ENCODE assay signal across 5 fruit fly cellular contexts in the genomic region with DNA sequence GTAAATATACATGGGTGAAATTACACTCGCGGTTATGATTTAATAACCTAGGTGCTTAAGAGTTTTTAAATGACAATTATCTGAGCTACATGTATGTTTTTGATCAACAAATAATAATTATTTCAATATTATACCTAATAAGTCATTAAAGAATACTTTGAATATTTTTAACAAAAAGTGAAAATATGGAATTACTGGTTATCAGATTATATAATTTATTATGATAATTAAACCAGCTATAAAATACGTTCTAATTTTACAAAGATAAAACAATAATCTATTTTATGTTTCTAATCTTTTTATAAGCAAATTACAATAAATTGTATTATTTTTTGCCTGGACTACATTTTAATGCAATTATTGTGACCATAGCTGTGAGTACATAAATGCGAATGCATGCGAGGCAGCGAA.
A peak's percentile ranks its signal among the peaks of the same experiment; 100 is the strongest.
TF ChIP-seq lines count a peak whose summit lies in the region.

No protein-coding gene starts in this region.

- no peak for TF ChIP-seq CTCF in whole organism, embryonic (GFP tag; optimal IDR thresholded peaks at IDR 0.05; lab: Kevin White, UChicago)

TF ChIP-seq in whole organism, adult, 20 proteins besides CTCF, POLR2A, EP300 and RAD21:
- no peak for TF ChIP-seq Hr96 (GFP tag; optimal IDR thresholded peaks at IDR 0.05; lab: Kevin White, UChicago)
- peak; percentile 66 for TF ChIP-seq CG14711 (tag; optimal IDR thresholded peaks at IDR 0.05; lab: Kevin White, UChicago)
- peak; percentile 71 for TF ChIP-seq bab1 (GFP tag; optimal IDR thresholded peaks at IDR 0.05; lab: Kevin White, UChicago)
- TF ChIP-seq CG7101 (tag; optimal IDR thresholded peaks at IDR 0.05; lab: Kevin White, UChicago), result peak; percentile 48

TF ChIP-seq in whole organism, embryonic, 481 proteins besides CTCF, POLR2A, EP300 and RAD21:
- peak; percentile 17 for TF ChIP-seq phol (tag; optimal IDR thresholded peaks at IDR 0.05; lab: Kevin White, UChicago)
- no peak for TF ChIP-seq CG13775 (GFP tag; optimal IDR thresholded peaks at IDR 0.05; lab: Kevin White, UChicago)
- TF ChIP-seq CG18262 (tag; optimal IDR thresholded peaks at IDR 0.05; lab: Kevin White, UChicago), result peak; percentile 27
- no peak for TF ChIP-seq CG4424 (GFP tag; optimal IDR thresholded peaks at IDR 0.05; lab: Kevin White, UChicago)
- TF ChIP-seq CG11504 (tag; optimal IDR thresholded peaks at IDR 0.05; lab: Kevin White, UChicago), result peak; percentile 34
- no peak for TF ChIP-seq Side (GFP tag; optimal IDR thresholded peaks at IDR 0.05; lab: Kevin White, UChicago)
- TF ChIP-seq nom (GFP tag; optimal IDR thresholded peaks at IDR 0.05; lab: Kevin White, UChicago), result no peak
- TF ChIP-seq Max (GFP tag; optimal IDR thresholded peaks at IDR 0.05; lab: Kevin White, UChicago), result no peak
- TF ChIP-seq CG2678 (tag; optimal IDR thresholded peaks at IDR 0.05; lab: Kevin White, UChicago), result peak; percentile 30

TF ChIP-seq in whole organism, prepupa, 60 proteins besides CTCF, POLR2A, EP300 and RAD21 (continues in another document):
- TF ChIP-seq svp (GFP tag; lab: Kevin White, UChicago) (peak; percentile 54), achi (GFP tag; optimal IDR thresholded peaks at IDR 0.05; lab: Kevin White, UChicago) (peak; percentile 11), pdm3 (GFP tag; optimal IDR thresholded peaks at IDR 0.05; lab: Kevin White, UChicago) (no peak), salr (GFP tag; optimal IDR thresholded peaks at IDR 0.05; lab: Kevin White, UChicago) (peak in 1 of 2 experiments; percentile 10), CG10669 (GFP tag; optimal IDR thresholded peaks at IDR 0.05; lab: Kevin White, UChicago) (no peak), eg (GFP tag; IDR thresholded peaks at IDR 0.05; lab: Robert Waterston, UW) (peak; percentile 40; the same call in 2 of the 3 replicates), Hr38 (GFP tag; optimal IDR thresholded peaks at IDR 0.05; lab: Kevin White, UChicago) (no peak), CG6854 (GFP tag; optimal IDR thresholded peaks at IDR 0.05; lab: Kevin White, UChicago) (no peak), CG8632 (GFP tag; optimal IDR thresholded peaks at IDR 0.05; lab: Kevin White, UChicago) (peak; percentile 56), CG6792 (GFP tag; optimal IDR thresholded peaks at IDR 0.05; lab: Kevin White, UChicago) (no peak), CG16779 (tag; optimal IDR thresholded peaks at IDR 0.05; lab: Kevin White, UChicago) (no peak), dac (GFP tag; optimal IDR thresholded peaks at IDR 0.05; lab: Kevin White, UChicago) (no peak), CG6276 (GFP tag; optimal IDR thresholded peaks at IDR 0.05; lab: Kevin White, UChicago) (peak; percentile 53), CG10631 (GFP tag; optimal IDR thresholded peaks at IDR 0.05; lab: Kevin White, UChicago) (peak; percentile 40), ss (GFP tag; optimal IDR thresholded peaks at IDR 0.05; lab: Kevin White, UChicago) (no peak), Ets21C (GFP tag; optimal IDR thresholded peaks at IDR 0.05; lab: Kevin White, UChicago) (no peak), lz (GFP tag; optimal IDR thresholded peaks at IDR 0.05; lab: Kevin White, UChicago) (no peak), CG6808 (GFP tag; optimal IDR thresholded peaks at IDR 0.05; lab: Kevin White, UChicago) (peak; percentile 2), Sox14 (GFP tag; optimal IDR thresholded peaks at IDR 0.05; lab: Kevin White, UChicago) (no peak), topi (GFP tag; optimal IDR thresholded peaks at IDR 0.05; lab: Kevin White, UChicago) (no peak), fd85E (GFP tag; optimal IDR thresholded peaks at IDR 0.05; lab: Kevin White, UChicago) (no peak), Hr4 (GFP tag; optimal IDR thresholded peaks at IDR 0.05; lab: Kevin White, UChicago) (peak; percentile 27), CG11294 (GFP tag; IDR thresholded peaks at IDR 0.05; lab: Robert Waterston, UW) (no peak), Eip75B (GFP tag; optimal IDR thresholded peaks at IDR 0.05; lab: Kevin White, UChicago) (no peak), CG4318 (GFP tag; optimal IDR thresholded peaks at IDR 0.05; lab: Kevin White, UChicago) (peak; percentile 24)

TF ChIP-seq in whole organism, pupa, 21 proteins besides CTCF, POLR2A, EP300 and RAD21:
- TF ChIP-seq CG32121 (GFP tag; IDR thresholded peaks at IDR 0.05; lab: Robert Waterston, UW) (peak; percentile 20; the same call in 1 of the 2 replicates), CG10348 (GFP tag; IDR thresholded peaks at IDR 0.05; lab: Robert Waterston, UW) (no peak), CG8159 (tag; optimal IDR thresholded peaks at IDR 0.05; lab: Kevin White, UChicago) (peak; percentile 84), CG34367 (tag; optimal IDR thresholded peaks at IDR 0.05; lab: Kevin White, UChicago) (peak; percentile 1), CG8301 (tag; optimal IDR thresholded peaks at IDR 0.05; lab: Kevin White, UChicago) (peak; percentile 54), CG14655 (GFP tag; optimal IDR thresholded peaks at IDR 0.05; lab: Kevin White, UChicago) (peak; percentile 62), D1 (tag; optimal IDR thresholded peaks at IDR 0.05; lab: Kevin White, UChicago) (peak; percentile 43), CG9948 (tag; optimal IDR thresholded peaks at IDR 0.05; lab: Kevin White, UChicago) (peak; percentile 59), Ets98B (GFP tag; IDR thresholded peaks at IDR 0.05; lab: Robert Waterston, UW) (0 out of 2 replicates have a peak, but pooled peaks have one; percentile 17), CG17806 (tag; optimal IDR thresholded peaks at IDR 0.05; lab: Kevin White, UChicago) (peak; percentile 39), CG15710 (tag; optimal IDR thresholded peaks at IDR 0.05; lab: Kevin White, UChicago) (peak; percentile 67), EcR (GFP tag; optimal IDR thresholded peaks at IDR 0.05; lab: Kevin White, UChicago) (no peak), gl (tag; optimal IDR thresholded peaks at IDR 0.05; lab: Kevin White, UChicago) (no peak)

TF ChIP-seq in whole organism, wandering third instar larva, 38 proteins besides CTCF, POLR2A, EP300 and RAD21:
- TF ChIP-seq tai (GFP tag; optimal IDR thresholded peaks at IDR 0.05; lab: Kevin White, UChicago) (no peak), HLH106 (tag; optimal IDR thresholded peaks at IDR 0.05; lab: Kevin White, UChicago) (peak; percentile 53), Dif (GFP tag; optimal IDR thresholded peaks at IDR 0.05; lab: Kevin White, UChicago; ENCODE audit: partially characterized antibody) (no peak), dsf (GFP tag; optimal IDR thresholded peaks at IDR 0.05; lab: Kevin White, UChicago; ENCODE audit: borderline replicate concordance) (no peak), Sp1 (GFP tag; optimal IDR thresholded peaks at IDR 0.05; lab: Kevin White, UChicago) (peak; percentile 40), Hr83 (GFP tag; optimal IDR thresholded peaks at IDR 0.05; lab: Kevin White, UChicago; ENCODE audit: poor library complexity, severe bottlenecking) (no peak), N (GFP tag; optimal IDR thresholded peaks at IDR 0.05; lab: Kevin White, UChicago) (no peak)
